Fruit fly (Drosophila melanogaster): Measurements from ENCODE around the gene CG13643.

dm6 chr3R:24905959-24906634 lies at the start of gene CG13643:
- TF ChIP-seq crc (GFP tag; optimal IDR thresholded peaks at IDR 0.05) = no peak
- TF ChIP-seq bsh (GFP tag; optimal IDR thresholded peaks at IDR 0.05) = no peak
- TF ChIP-seq Dll (GFP tag; IDR thresholded peaks at IDR 0.05; ENCODE audit: partially characterized antibody) = no peak
- TF ChIP-seq CG8944 (GFP tag; optimal IDR thresholded peaks at IDR 0.05) = no peak
- TF ChIP-seq zfh1 (GFP tag; IDR thresholded peaks at IDR 0.05) = no peak
